Fruit fly (Drosophila melanogaster) whole organism, pupa: Measurements from ENCODE around the gene Spase12.

Experiments
- CG10348 ChIP-seq: fragments of 200-800 bp; sonication (Bioruptor generic); IDR thresholded peaks from 2 replicates; pipeline ENCODE4 v1.3.6; 2022; ENCODE audit warnings: missing biosample characterization, missing genetic modification characterization
- CG14655 ChIP-seq: fragments of 200-800 bp; sonication (Bioruptor generic); optimal IDR thresholded peaks from 3 replicates; lab custom pipeline; 2017; ENCODE audit warnings: mild to moderate bottlenecking, missing biosample characterization, missing genetic modification reagents, missing genetic modification characterization
- CG17806 ChIP-seq: fragments of 200-800 bp; sonication (Bioruptor generic); optimal IDR thresholded peaks from 2 replicates; lab custom pipeline; 2018; ENCODE audit warnings: missing biosample characterization, mild to moderate bottlenecking, missing genetic modification characterization, moderate library complexity
- CG4496 ChIP-seq: fragments of 200-800 bp; sonication (Bioruptor generic); IDR thresholded peaks from 3 replicates; pipeline ENCODE4 v1.3.6; 2022; ENCODE audit warnings: missing biosample characterization, missing genetic modification characterization
- CG8301 ChIP-seq: fragments of 200-800 bp; sonication (Bioruptor generic); optimal IDR thresholded peaks from 2 replicates; lab custom pipeline; 2018; ENCODE audit warnings: missing biosample characterization, mild to moderate bottlenecking, missing genetic modification characterization
- CG9948 ChIP-seq: fragments of 200-800 bp; sonication (Bioruptor generic); optimal IDR thresholded peaks from 2 replicates; lab custom pipeline; 2018; ENCODE audit warnings: missing biosample characterization, mild to moderate bottlenecking, missing genetic modification characterization, moderate library complexity
- Ets98B ChIP-seq: fragments of 200-800 bp; sonication (Bioruptor generic); IDR thresholded peaks from 2 replicates; pipeline ENCODE4 v1.3.6; 2022; ENCODE audit warnings: missing biosample characterization, missing genetic modification characterization
- fd96Ca ChIP-seq: fragments of 200-800 bp; sonication (Bioruptor generic); IDR thresholded peaks from 3 replicates; pipeline ENCODE4 v1.3.6; 2022; ENCODE audit warnings: missing biosample characterization, missing genetic modification characterization
- rn ChIP-seq: fragments of 200-800 bp; sonication (Bioruptor generic); IDR thresholded peaks from 2 replicates; pipeline ENCODE4 v1.3.6; 2022; ENCODE audit warnings: missing biosample characterization, missing genetic modification characterization

dm6 chr3R:29517923-29518322, 27.0 kb upstream of the Spase12 start:
- TF ChIP-seq rn (GFP tag; lab: Robert Waterston, UW), result no peak
- TF ChIP-seq CG17806, result no peak
- no peak for TF ChIP-seq CG4496
- TF ChIP-seq Ets98B, result no peak
- no peak for TF ChIP-seq CG14655 (GFP tag; lab: Kevin White, UChicago)
- no peak for TF ChIP-seq CG8301 (tag; lab: Kevin White, UChicago)
- no peak for TF ChIP-seq fd96Ca
- no peak for TF ChIP-seq CG10348 (GFP tag; lab: Robert Waterston, UW)
- TF ChIP-seq CG9948 (tag; lab: Kevin White, UChicago), result no peak
